Fruit fly (Drosophila melanogaster): ENCODE results near the gene Npc2h.

The Npc2h gene

dm6 chr3R:30761140-30761539, 15.1 kb upstream of the Npc2h start (continued):
- TF ChIP-seq CG31224 (GFP tag; IDR thresholded peaks at IDR 0.05), result no peak
- no peak for TF ChIP-seq ab (GFP tag; optimal IDR thresholded peaks at IDR 0.05)
- TF ChIP-seq grau (tag; optimal IDR thresholded peaks at IDR 0.05), result peak; percentile 54
- TF ChIP-seq CG1602 (GFP tag; optimal IDR thresholded peaks at IDR 0.05), result peak; percentile 34
- peak; percentile 13; the same call in 1 of the 4 replicates for TF ChIP-seq Gug (GFP tag; IDR thresholded peaks at IDR 0.05)
- peak; percentile 10 for TF ChIP-seq Hmr (GFP tag; optimal IDR thresholded peaks at IDR 0.05)
- peak; percentile 7 for TF ChIP-seq jing (GFP tag; optimal IDR thresholded peaks at IDR 0.05)
- TF ChIP-seq gcm (GFP tag; optimal IDR thresholded peaks at IDR 0.05), result peak; percentile 24
- peak; percentile 61 for TF ChIP-seq D19A (tag; optimal IDR thresholded peaks at IDR 0.05)
- peak; percentile 50; the same call in 1 of the 2 replicates for TF ChIP-seq sisA (GFP tag; IDR thresholded peaks at IDR 0.05)
- peak; percentile 63 for TF ChIP-seq ATbp (GFP tag; optimal IDR thresholded peaks at IDR 0.05)
- no peak for TF ChIP-seq CG13894 (tag; optimal IDR thresholded peaks at IDR 0.05)

dm6 chr3R:30758725-30759714, 12.9 kb upstream of the Npc2h start:
- TF ChIP-seq Blimp-1 (GFP tag; optimal IDR thresholded peaks at IDR 0.05) (peak; percentile 24), CG11247 (GFP tag; IDR thresholded peaks at IDR 0.05) (no peak), zen2 (GFP tag; IDR thresholded peaks at IDR 0.05; ENCODE audit: partially characterized antibody) (no peak), lola (GFP tag; optimal IDR thresholded peaks at IDR 0.05) (no peak), stc (GFP tag; IDR thresholded peaks at IDR 0.05) (peak; percentile 23; the same call in 1 of the 2 replicates), HHEX (GFP tag; optimal IDR thresholded peaks at IDR 0.05) (no peak), gem (tag; optimal IDR thresholded peaks at IDR 0.05) (peak; percentile 18), PHDP (tag; optimal IDR thresholded peaks at IDR 0.05) (no peak), CG11093 (GFP tag; IDR thresholded peaks at IDR 0.05) (no peak), otp (GFP tag; IDR thresholded peaks at IDR 0.05) (0 out of 3 replicates have a peak, but pooled peaks have one; percentile 19), HLH54F (GFP tag; optimal IDR thresholded peaks at IDR 0.05) (no peak), klu (GFP tag; IDR thresholded peaks at IDR 0.05) (no peak), Pdp1 (GFP tag; optimal IDR thresholded peaks at IDR 0.05) (no peak), Chrac-16 (GFP tag; optimal IDR thresholded peaks at IDR 0.05) (no peak), ap (GFP tag; IDR thresholded peaks at IDR 0.05) (no peak), zfh2 (GFP tag; optimal IDR thresholded peaks at IDR 0.05) (no peak), Antp (GFP tag; optimal IDR thresholded peaks at IDR 0.05) (no peak), fd96Cb (tag; optimal IDR thresholded peaks at IDR 0.05) (peak; percentile 39), chn (GFP tag; optimal IDR thresholded peaks at IDR 0.05) (no peak), CG6791 (GFP tag; IDR thresholded peaks at IDR 0.05; ENCODE audit: partially characterized antibody) (no peak), phol (tag; optimal IDR thresholded peaks at IDR 0.05) (peak; percentile 15), CG8281 (tag; optimal IDR thresholded peaks at IDR 0.05) (peak; percentile 72), cas (GFP tag; IDR thresholded peaks at IDR 0.05) (no peak), ara (GFP tag; IDR thresholded peaks at IDR 0.05) (no peak), ranshi (GFP tag; IDR thresholded peaks at IDR 0.05) (no peak), CG6683 (GFP tag; optimal IDR thresholded peaks at IDR 0.05) (no peak), Dbx (GFP tag; IDR thresholded peaks at IDR 0.05) (no peak), CG8359 (GFP tag; optimal IDR thresholded peaks at IDR 0.05; ENCODE audit: borderline replicate concordance) (peak; percentile 5), Nf-YB (GFP tag; optimal IDR thresholded peaks at IDR 0.05) (no peak), ttk (GFP tag; IDR thresholded peaks at IDR 0.05) (no peak), run (tag; optimal IDR thresholded peaks at IDR 0.05) (no peak), jing (GFP tag; optimal IDR thresholded peaks at IDR 0.05) (no peak), CG16779 (GFP tag; IDR thresholded peaks at IDR 0.05) (no peak), Eip74EF (GFP tag; optimal IDR thresholded peaks at IDR 0.05) (no peak), CkIIα-i1 (GFP tag; IDR thresholded peaks at IDR 0.05) (no peak), CG10565 (GFP tag; optimal IDR thresholded peaks at IDR 0.05) (no peak)

All from whole organism, embryonic.